Worm (Caenorhabditis elegans) whole organism, L4 larva: ENCODE results near the gene his-69.

ENCODE experiments used
- D1046.2 ChIP-seq: fragments of 200-800 bp; sonication (Bioruptor generic); IDR thresholded peaks from 2 replicates; pipeline ENCODE4 v1.3.6; 2022; ENCODE audit warnings: missing genetic modification characterization, missing compliant biosample characterization
- dmd-8 ChIP-seq: fragments of 200-800 bp; sonication (Bioruptor generic); IDR thresholded peaks from 2 replicates; pipeline ENCODE4 v1.3.6; 2022; ENCODE audit warnings: missing genetic modification characterization, missing compliant biosample characterization
- lsy-2 ChIP-seq, 2 experiments: fragments of 150-350 bp in 1 of 2; sonication (generic microtip) in 1 of 2; optimal IDR thresholded peaks; 2 replicates each; lab custom pipeline; 2014 to 2017; ENCODE audit warnings: missing biosample characterization in 2 of 2, missing genetic modification characterization in 2 of 2
- nhr-10 ChIP-seq: fragments of 150-350 bp; optimal IDR thresholded peaks from 2 replicates; lab custom pipeline; 2014; ENCODE audit warnings: missing biosample characterization, missing genetic modification characterization
- saeg-2 ChIP-seq: fragments of 200-800 bp; sonication (Bioruptor generic); IDR thresholded peaks from 2 replicates; pipeline ENCODE4 v1.3.6; 2022; ENCODE audit warnings: missing genetic modification reagents, missing genetic modification characterization, missing compliant biosample characterization
- spr-3 ChIP-seq: fragments of 200-800 bp; sonication (Bioruptor generic); optimal IDR thresholded peaks from 2 replicates; lab custom pipeline; 2018; ENCODE audit warnings: mild to moderate bottlenecking, missing genetic modification characterization, missing compliant biosample characterization
- unc-62 ChIP-seq, 3 experiments: fragments of 150-350 bp in 1 of 3; sonication (generic microtip); optimal IDR thresholded peaks in 2 of 3; peaks in 1 of 3; 1 replicate in 1 of 3; 2 replicates in 2 of 3; lab custom pipeline; 2014 to 2017; ENCODE audit warnings: missing biosample characterization in 3 of 3, missing genetic modification characterization in 3 of 3, missing genetic modification reagents in 3 of 3, missing genotype in 1 of 3
- zag-1 ChIP-seq: fragments of 150-350 bp; optimal IDR thresholded peaks from 2 replicates; lab custom pipeline; 2014; ENCODE audit warnings: missing biosample characterization, missing genetic modification characterization

DNA sequence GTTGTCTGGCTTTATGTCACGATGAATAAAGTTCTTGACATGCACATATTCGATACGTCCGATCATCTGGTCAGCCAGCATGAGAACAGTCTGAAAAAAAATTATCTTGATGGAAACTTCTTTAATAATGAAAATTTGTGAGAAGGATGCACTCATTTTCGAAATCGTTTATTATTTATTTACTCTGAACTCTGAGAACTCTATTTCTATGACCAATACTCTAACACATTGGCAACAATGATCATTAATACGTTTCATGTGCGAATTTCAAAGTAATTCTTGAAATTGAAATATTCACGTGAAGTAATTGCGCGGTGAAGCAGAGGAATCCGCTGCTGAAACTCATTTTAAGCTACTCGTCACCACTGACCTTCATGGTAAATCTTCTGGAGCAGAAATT lies 27.1 kb upstream of the his-69 start:
- TF ChIP-seq lsy-2 (tag; optimal IDR thresholded peaks at IDR 0.05; lab: Kevin White, UChicago) (no peak), D1046.2 (GFP tag; lab: Robert Waterston, UW) (no peak), zag-1 (tag; lab: Kevin White, UChicago) (no peak), saeg-2 (GFP tag; lab: Robert Waterston, UW) (no peak), unc-62 (GFP tag; optimal IDR thresholded peaks at IDR 0.05 in 1 of 2; lab: Kevin White, UChicago) (no peak), unc-62 (tag; optimal IDR thresholded peaks at IDR 0.05; lab: Kevin White, UChicago) (no peak), dmd-8 (GFP tag; lab: Robert Waterston, UW) (no peak), nhr-10 (tag; lab: Kevin White, UChicago) (no peak), spr-3 (GFP tag; lab: Kevin White, UChicago) (no peak)
